Worm (Caenorhabditis elegans) whole organism, L4 larva: Measurements from ENCODE around the gene zyg-9.

Source experiments
- F10B5.3 ChIP-seq: sonication (generic microtip); optimal IDR thresholded peaks from 2 replicates; lab custom pipeline; 2016; ENCODE audit warnings: mild to moderate bottlenecking, missing genetic modification characterization, missing compliant biosample characterization
- F37D6.2 ChIP-seq: sonication (generic microtip); optimal IDR thresholded peaks from 2 replicates; lab custom pipeline; 2016; ENCODE audit warnings: mild to moderate bottlenecking, missing genetic modification characterization, missing compliant biosample characterization
- F44E2.7 ChIP-seq: fragments of 200-800 bp; sonication (Bioruptor generic); IDR thresholded peaks from 2 replicates; pipeline ENCODE4 v2.1.2; 2022; ENCODE audit warnings: missing genetic modification characterization, missing compliant biosample characterization
- T20F7.1 ChIP-seq: fragments of 200-800 bp; sonication (Bioruptor generic); optimal IDR thresholded peaks from 2 replicates; lab custom pipeline; 2018; ENCODE audit warnings: mild to moderate bottlenecking, missing genetic modification characterization, missing compliant biosample characterization
- Y48G9A.11 ChIP-seq: fragments of 200-800 bp; sonication (Bioruptor generic); IDR thresholded peaks from 2 replicates; pipeline ENCODE4 v1.3.6; 2022; ENCODE audit warnings: missing genetic modification reagents, missing genetic modification characterization, missing compliant biosample characterization
- Y5F2A.4 ChIP-seq: fragments of 200-800 bp; sonication (Bioruptor generic); optimal IDR thresholded peaks from 2 replicates; lab custom pipeline; 2018; ENCODE audit warnings: mild to moderate bottlenecking, missing genetic modification characterization, missing compliant biosample characterization
- Y75B8A.6 ChIP-seq: fragments of 200-800 bp; sonication (Bioruptor generic); IDR thresholded peaks from 2 replicates; pipeline ENCODE4 v1.3.6; 2022; ENCODE audit warnings: missing genetic modification reagents, missing genetic modification characterization, missing compliant biosample characterization
- ZK546.5 ChIP-seq, 2 experiments: sonication (generic microtip); optimal IDR thresholded peaks; 2 replicates each; lab custom pipeline; 2017; ENCODE audit warnings: missing biosample characterization in 2 of 2, missing genetic modification characterization in 2 of 2
- aha-1 ChIP-seq: fragments of 150-350 bp; peaks from one replicate; lab custom pipeline; 2014; ENCODE audit warnings: missing biosample characterization, missing genetic modification characterization
- ama-1 ChIP-seq: fragments of 150-350 bp; optimal IDR thresholded peaks from 2 replicates; lab custom pipeline; 2014; ENCODE audit warnings: inconsistent platforms, mixed read lengths
- ceh-20 ChIP-seq: fragments of 200-800 bp; sonication (Bioruptor generic); IDR thresholded peaks from 2 replicates; pipeline ENCODE4 v1.3.6; 2022; ENCODE audit warnings: missing genetic modification reagents, missing genetic modification characterization, missing compliant biosample characterization
- ceh-82 ChIP-seq: sonication (generic microtip); optimal IDR thresholded peaks from 2 replicates; lab custom pipeline; 2017; ENCODE audit warnings: missing biosample characterization, missing genetic modification characterization
- ces-1 ChIP-seq: fragments of 150-350 bp; sonication (generic microtip); optimal IDR thresholded peaks from 4 replicates; lab custom pipeline; 2014; ENCODE audit warnings: missing biosample characterization, missing genetic modification reagents, missing genetic modification characterization
- ctbp-1 ChIP-seq: fragments of 200-800 bp; sonication (Bioruptor generic); IDR thresholded peaks from 2 replicates; pipeline ENCODE4 v1.3.6; 2022; ENCODE audit warnings: missing genetic modification reagents, missing genetic modification characterization, missing compliant biosample characterization
- daf-8 ChIP-seq: fragments of 200-800 bp; sonication (Bioruptor generic); IDR thresholded peaks from 2 replicates; pipeline ENCODE4 v1.3.6; 2022; ENCODE audit warnings: missing genetic modification characterization, missing compliant biosample characterization
- dmd-9 ChIP-seq: fragments of 200-800 bp; sonication (Bioruptor generic); IDR thresholded peaks from 2 replicates; pipeline ENCODE4 v1.3.6; 2022; ENCODE audit warnings: missing genetic modification reagents, missing genetic modification characterization, missing compliant biosample characterization
- dpl-1 ChIP-seq: fragments of 150-350 bp; optimal IDR thresholded peaks from 2 replicates; lab custom pipeline; 2014; ENCODE audit warnings: missing biosample characterization, missing genetic modification reagents, missing genetic modification characterization
- egl-27 ChIP-seq: sonication (generic microtip); optimal IDR thresholded peaks from 3 replicates; lab custom pipeline; 2017; ENCODE audit warnings: missing biosample characterization, missing genetic modification reagents, missing genetic modification characterization
- egl-43 ChIP-seq: fragments of 200-800 bp; sonication (Bioruptor generic); IDR thresholded peaks from 2 replicates; pipeline ENCODE4 v1.3.6; 2022; ENCODE audit warnings: missing genetic modification reagents, missing genetic modification characterization, missing compliant biosample characterization
- hlh-30 ChIP-seq: sonication (generic microtip); optimal IDR thresholded peaks from 2 replicates; lab custom pipeline; 2017; ENCODE audit warnings: antibody characterized with exemption, mild to moderate bottlenecking, missing genetic modification characterization, missing compliant biosample characterization; ENCODE audit not compliant: insufficient read depth
- jun-1 ChIP-seq: fragments of 150-350 bp; optimal IDR thresholded peaks from 2 replicates; lab custom pipeline; 2014; ENCODE audit warnings: missing biosample characterization, missing genetic modification reagents, missing genetic modification characterization
- lin-1 ChIP-seq: fragments of 200-800 bp; sonication (Bioruptor generic); IDR thresholded peaks from 2 replicates; pipeline ENCODE4 v1.3.6; 2022; ENCODE audit warnings: missing genetic modification reagents, missing genetic modification characterization, missing compliant biosample characterization
- lin-13 ChIP-seq: fragments of 150-350 bp; optimal IDR thresholded peaks from 2 replicates; lab custom pipeline; 2014; ENCODE audit warnings: missing biosample characterization, missing genetic modification reagents, missing genetic modification characterization
- madf-5 ChIP-seq, 2 experiments: fragments of 200-800 bp; sonication (Bioruptor generic); IDR thresholded peaks; 2 replicates each; pipeline ENCODE4 v1.3.6; 2022; ENCODE audit warnings: missing compliant biosample characterization in 2 of 2, missing genetic modification characterization in 2 of 2
- mdl-1 ChIP-seq, 2 experiments: fragments of 150-350 bp in 1 of 2; sonication (generic microtip) in 1 of 2; optimal IDR thresholded peaks; 2 replicates each; lab custom pipeline; 2014 to 2017; ENCODE audit warnings: missing biosample characterization in 2 of 2, missing genetic modification characterization in 2 of 2
- mxl-2 ChIP-seq: fragments of 200-800 bp; sonication (Bioruptor generic); conservative IDR thresholded peaks from 2 replicates; pipeline ENCODE4 v1.3.6; 2022; ENCODE audit warnings: missing genetic modification reagents, missing genetic modification characterization, missing compliant biosample characterization
- nhr-11 ChIP-seq: fragments of 150-350 bp; optimal IDR thresholded peaks from 2 replicates; lab custom pipeline; 2014; ENCODE audit warnings: missing biosample characterization, missing genetic modification characterization
- nhr-48 ChIP-seq: sonication (generic microtip); optimal IDR thresholded peaks from 2 replicates; lab custom pipeline; 2016; ENCODE audit warnings: mild to moderate bottlenecking, missing genetic modification characterization, missing compliant biosample characterization
- nhr-76 ChIP-seq: fragments of 150-350 bp; optimal IDR thresholded peaks from 2 replicates; lab custom pipeline; 2014; ENCODE audit warnings: missing biosample characterization, missing genetic modification characterization
- pha-4 ChIP-seq, 2 experiments: fragments of 150-350 bp in 1 of 2; fragments of 200-800 bp in 1 of 2; sonication (Bioruptor generic) in 1 of 2; IDR thresholded peaks in 1 of 2; optimal IDR thresholded peaks in 1 of 2; 2 replicates each; pipeline versions ENCODE4 v1.3.6 to Lab custom; 2014 to 2022; ENCODE audit warnings: missing genetic modification characterization in 2 of 2, missing genetic modification reagents in 2 of 2, missing biosample characterization in 1 of 2, missing compliant biosample characterization in 1 of 2
- php-3 ChIP-seq: fragments of 200-800 bp; sonication (Bioruptor generic); IDR thresholded peaks from 2 replicates; pipeline ENCODE4 v1.3.6; 2022; ENCODE audit warnings: missing genetic modification reagents, missing genetic modification characterization, missing compliant biosample characterization
- pqm-1 ChIP-seq: sonication (generic microtip); optimal IDR thresholded peaks from 2 replicates; lab custom pipeline; 2017; ENCODE audit warnings: missing biosample characterization, missing genetic modification characterization
- snpc-1.2 ChIP-seq: fragments of 200-800 bp; sonication (Bioruptor generic); IDR thresholded peaks from 2 replicates; pipeline ENCODE4 v1.3.6; 2022; ENCODE audit warnings: missing genetic modification reagents, missing genetic modification characterization, missing compliant biosample characterization
- spr-1 ChIP-seq: sonication (generic microtip); optimal IDR thresholded peaks from 2 replicates; lab custom pipeline; 2016; ENCODE audit warnings: mild to moderate bottlenecking, missing genetic modification characterization, missing compliant biosample characterization
- spr-3 ChIP-seq: fragments of 200-800 bp; sonication (Bioruptor generic); optimal IDR thresholded peaks from 2 replicates; lab custom pipeline; 2018; ENCODE audit warnings: mild to moderate bottlenecking, missing genetic modification characterization, missing compliant biosample characterization
- tag-97 ChIP-seq: fragments of 200-800 bp; sonication (Bioruptor generic); IDR thresholded peaks from 2 replicates; pipeline ENCODE4 v1.3.6; 2022; ENCODE audit warnings: missing genetic modification characterization, missing compliant biosample characterization
- unc-130 ChIP-seq: sonication (generic microtip); optimal IDR thresholded peaks from 2 replicates; lab custom pipeline; 2016; ENCODE audit warnings: missing genetic modification reagents, missing genetic modification characterization, missing compliant biosample characterization
- unc-62 ChIP-seq, 3 experiments: fragments of 150-350 bp in 1 of 3; sonication (generic microtip); optimal IDR thresholded peaks in 2 of 3; peaks in 1 of 3; 1 replicate in 1 of 3; 2 replicates in 2 of 3; lab custom pipeline; 2014 to 2017; ENCODE audit warnings: missing biosample characterization in 3 of 3, missing genetic modification characterization in 3 of 3, missing genetic modification reagents in 3 of 3, missing genotype in 1 of 3
- vab-7 ChIP-seq: fragments of 200-800 bp; sonication (Bioruptor generic); IDR thresholded peaks from 2 replicates; pipeline ENCODE4 v1.3.6; 2022; ENCODE audit warnings: missing genetic modification reagents, missing genetic modification characterization, missing compliant biosample characterization
- zfp-3 ChIP-seq: fragments of 200-800 bp; sonication (Bioruptor generic); conservative IDR thresholded peaks from 2 replicates; pipeline ENCODE4 v1.3.6; 2022; ENCODE audit warnings: missing genetic modification reagents, missing genetic modification characterization, missing compliant biosample characterization
- zip-11 ChIP-seq: fragments of 200-800 bp; sonication (Bioruptor generic); IDR thresholded peaks from 2 replicates; pipeline ENCODE4 v1.3.6; 2022; ENCODE audit warnings: missing genetic modification characterization, missing compliant biosample characterization
- zip-2 ChIP-seq: fragments of 150-350 bp; optimal IDR thresholded peaks from 2 replicates; lab custom pipeline; 2014; ENCODE audit warnings: missing biosample characterization, missing genetic modification characterization
- ztf-11 ChIP-seq: fragments of 150-350 bp; optimal IDR thresholded peaks from 2 replicates; lab custom pipeline; 2014; ENCODE audit warnings: missing biosample characterization, missing genetic modification characterization

Gene zyg-9

ce11 chrII:8481033-8481708 lies 23.6 kb downstream of the zyg-9 start (continued):
- TF ChIP-seq tag-97 (GFP tag; lab: Robert Waterston, UW) (no peak), lin-13 (GFP tag; lab: Kevin White, UChicago) (no peak), Y5F2A.4 (GFP tag; lab: Kevin White, UChicago) (no peak), zip-11 (0 out of 2 replicates have a peak, but pooled peaks have one; percentile 14), egl-43 (GFP tag; lab: Robert Waterston, UW) (no peak), zip-2 (tag; lab: Kevin White, UChicago) (no peak), nhr-76 (tag; lab: Kevin White, UChicago) (no peak), ceh-20 (GFP tag; lab: Robert Waterston, UW) (no peak), spr-1 (tag; lab: Kevin White, UChicago) (no peak), dpl-1 (GFP tag; lab: Kevin White, UChicago) (no peak), dmd-9 (GFP tag; lab: Robert Waterston, UW) (no peak), F10B5.3 (tag; lab: Kevin White, UChicago) (no peak), php-3 (GFP tag; lab: Robert Waterston, UW) (peak; percentile 47), mdl-1 (tag; optimal IDR thresholded peaks at IDR 0.05; lab: Kevin White, UChicago) (peak in 1 of 2 experiments; percentile 17), ctbp-1 (GFP tag; lab: Robert Waterston, UW) (no peak), mxl-2 (GFP tag; lab: Robert Waterston, UW) (peak; percentile 83), F37D6.2 (tag; lab: Kevin White, UChicago) (no peak), F44E2.7 (no peak), hlh-30 (tag; lab: Kevin White, UChicago) (peak; percentile 40), nhr-48 (tag; lab: Kevin White, UChicago) (peak; percentile 56), unc-130 (GFP tag; lab: Kevin White, UChicago) (no peak), aha-1 (tag; lab: Kevin White, UChicago) (peak; percentile 98), snpc-1.2 (GFP tag; lab: Robert Waterston, UW) (peak; percentile 15; the same call in 1 of the 2 replicates), pqm-1 (tag; lab: Kevin White, UChicago) (no peak), daf-8 (no peak), lin-1 (GFP tag; lab: Robert Waterston, UW) (0 out of 2 replicates have a peak, but pooled peaks have one; percentile 8), ztf-11 (no peak), nhr-11 (no peak), ces-1 (no peak), T20F7.1 (GFP tag; lab: Kevin White, UChicago) (peak; percentile 42), madf-5 (GFP tag; IDR thresholded peaks at IDR 0.05; lab: Robert Waterston, UW) (peak in 1 of 2 experiments; percentile 11; a peak in 1 of 4 replicates), Y75B8A.6 (GFP tag; lab: Robert Waterston, UW) (0 out of 2 replicates have a peak, but pooled peaks have one; percentile 41), Y48G9A.11 (no peak)

- no peak for TF ChIP-seq ztf-11
- TF ChIP-seq F10B5.3 (tag; lab: Kevin White, UChicago), result no peak
- no peak for TF ChIP-seq T20F7.1 (GFP tag; lab: Kevin White, UChicago)
- TF ChIP-seq vab-7 (GFP tag; lab: Robert Waterston, UW), result peak; percentile 3; the same call in 1 of the 2 replicates
- peak; percentile 57 for TF ChIP-seq zfp-3 (GFP tag; lab: Robert Waterston, UW)
- no peak for TF ChIP-seq ZK546.5 (tag; optimal IDR thresholded peaks at IDR 0.05; lab: Kevin White, UChicago)
- no peak for TF ChIP-seq spr-3 (GFP tag; lab: Kevin White, UChicago)
- peak; percentile 23; the same call in 1 of the 2 replicates for TF ChIP-seq pha-4 (GFP tag; IDR thresholded peaks at IDR 0.05; lab: Robert Waterston, UW)
- TF ChIP-seq pha-4 (tag; optimal IDR thresholded peaks at IDR 0.05; lab: Kevin White, UChicago), result no peak
- TF ChIP-seq egl-27 (tag; lab: Kevin White, UChicago), result no peak
- no peak for TF ChIP-seq ceh-82 (tag; lab: Kevin White, UChicago)
- peak in 1 of 2 experiments; percentile 34 for TF ChIP-seq unc-62 (GFP tag; optimal IDR thresholded peaks at IDR 0.05 in 1 of 2; lab: Kevin White, UChicago)
- no peak for TF ChIP-seq unc-62 (tag; optimal IDR thresholded peaks at IDR 0.05; lab: Kevin White, UChicago)
- no peak for TF ChIP-seq jun-1 (tag; lab: Kevin White, UChicago)
- TF ChIP-seq ama-1 (lab: Kevin White, UChicago), result peak; percentile 14
- TF ChIP-seq, all 104 proteins: peak for 5
These were observed 24.2 kb downstream of the zyg-9 start, which contains the start of gene M05D6.5 for ce11 chrII:8481731-8482253. TSS of gene M05D6.5 (minus strand) at chrII:8482203.
